Fruit fly (Drosophila melanogaster): Measurements from ENCODE around the gene Acp98AB.

The Acp98AB gene

dm6 chr3R:27688034-27688433 lies 6.6 kb upstream of the Acp98AB start, which contains the start of gene CG31055:
TSS of gene CG31055 (minus strand) at chr3R:27688134.
- no peak for TF ChIP-seq noc (tag; optimal IDR thresholded peaks at IDR 0.05)

DNA sequence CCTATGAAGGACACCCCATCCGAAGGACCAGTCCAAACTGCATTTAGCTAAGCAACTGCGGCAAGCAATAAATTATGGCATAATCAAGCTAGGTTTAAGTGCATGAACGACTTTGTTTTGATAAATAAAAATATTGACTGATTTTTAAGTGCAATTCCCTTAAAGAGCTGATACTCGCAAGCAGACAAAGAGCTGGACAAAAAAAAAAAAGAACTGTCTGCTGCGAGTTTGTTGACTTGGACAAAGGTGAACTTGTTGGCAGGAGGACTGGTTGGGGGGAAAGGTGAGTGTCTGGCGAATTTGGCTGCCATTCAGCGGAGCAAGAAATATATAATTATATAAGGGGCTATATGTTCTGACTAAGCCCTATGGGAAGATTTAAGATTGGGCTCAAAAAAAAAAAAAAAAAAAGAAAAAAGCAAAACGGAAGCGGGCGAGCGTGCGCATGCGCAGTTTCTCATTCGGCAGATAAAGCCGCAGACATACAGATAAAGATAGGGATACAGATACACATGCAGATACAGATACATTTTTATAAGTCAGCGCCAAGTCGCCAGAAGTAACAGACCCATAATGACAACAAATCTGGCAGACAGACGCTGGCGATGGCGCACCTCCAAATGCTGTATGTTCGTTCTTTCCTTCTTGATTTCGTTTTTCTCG lies 1.9 kb upstream of the Acp98AB start:
- no peak for TF ChIP-seq noc (tag; optimal IDR thresholded peaks at IDR 0.05)

DNA sequence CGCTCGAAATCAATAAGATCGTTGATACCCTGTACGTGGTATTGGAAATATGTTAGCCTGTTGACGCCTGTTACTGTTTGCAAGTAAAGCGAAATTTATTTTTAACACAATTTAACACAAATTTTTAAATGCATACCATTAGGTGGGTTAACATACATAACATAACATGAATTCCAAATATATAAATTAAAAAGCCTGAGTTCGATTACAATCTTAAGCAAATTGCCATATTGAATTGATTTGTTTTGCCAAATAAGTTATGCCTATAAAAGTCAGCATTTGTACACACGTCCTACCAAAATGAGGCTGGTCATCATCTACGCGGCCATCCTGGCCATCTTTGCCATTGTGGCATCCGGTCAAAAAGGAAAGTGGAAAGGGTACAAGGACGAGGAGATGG lies 665 bp upstream of the Acp98AB start, which contains the start of gene CG43319:
Gene CG43319 (plus strand): TSS at position 301 of the 400 bp plus-strand sequence.
- no peak for TF ChIP-seq noc (tag; optimal IDR thresholded peaks at IDR 0.05)

DNA sequence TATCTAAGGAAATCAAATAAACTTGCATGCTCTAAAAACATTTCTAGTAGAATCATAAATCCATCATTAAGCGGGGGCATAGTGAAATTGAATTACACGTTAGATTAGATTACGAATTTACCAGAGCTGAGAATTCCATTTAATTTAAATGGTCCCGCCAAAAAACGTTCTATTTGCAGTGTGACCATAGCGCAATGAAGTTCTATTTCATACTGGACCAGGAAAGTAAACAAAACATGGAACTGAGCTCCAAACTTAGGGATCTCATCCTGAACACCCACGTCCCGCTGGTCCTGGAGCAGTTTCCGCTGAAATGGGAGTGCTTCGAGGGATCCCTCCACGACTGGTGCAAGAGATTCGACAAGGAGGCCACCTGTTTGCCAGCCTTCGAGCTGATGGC lies 336 bp downstream of the Acp98AB start, which contains the start of gene HSPBAP1:
Gene HSPBAP1 (plus strand): TSS at position 217 of the 400 bp plus-strand sequence.
- TF ChIP-seq noc (tag; optimal IDR thresholded peaks at IDR 0.05): no peak

DNA sequence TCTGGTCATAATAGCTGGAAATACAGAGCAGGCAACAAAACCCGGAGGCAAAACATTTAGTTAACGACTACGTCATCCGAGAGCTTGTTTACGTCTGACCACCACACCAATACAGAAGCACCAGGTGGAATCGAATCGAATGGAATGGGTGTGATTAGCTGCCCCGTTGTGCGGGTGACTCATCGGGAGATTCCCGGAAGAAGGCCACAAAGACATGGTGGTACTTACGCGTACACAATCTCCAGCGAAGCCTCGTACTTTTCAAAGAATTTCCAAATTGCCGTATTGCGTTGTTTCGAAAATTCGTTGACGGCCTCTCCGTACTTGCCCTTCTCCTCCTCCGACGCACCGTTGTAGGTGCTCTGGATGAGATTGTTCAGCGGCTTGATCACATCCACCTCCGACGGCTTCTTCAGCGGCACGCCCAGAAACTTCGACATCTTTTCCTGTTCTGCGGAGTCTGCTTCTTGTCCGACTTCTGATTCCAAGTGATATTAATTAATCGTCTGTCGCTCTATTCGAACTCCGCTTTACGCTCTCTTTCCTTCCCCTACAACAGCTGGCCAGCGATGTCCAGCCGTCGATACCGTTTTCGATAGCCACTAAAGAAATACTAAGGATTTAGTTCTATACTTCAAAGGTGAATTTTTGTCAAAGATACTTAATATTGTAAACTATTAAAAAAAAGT lies 5.0 kb downstream of the Acp98AB start, which contains the start of gene ALiX:
Gene ALiX (minus strand): TSS at position 571 of the 689 bp plus-strand sequence.
- TF ChIP-seq noc (tag; optimal IDR thresholded peaks at IDR 0.05): no peak

dm6 chr3R:27700229-27700573 lies 5.5 kb downstream of the Acp98AB start, which contains the start of gene btz:
TSS of gene btz (plus strand) at chr3R:27700361.
- TF ChIP-seq noc (tag; optimal IDR thresholded peaks at IDR 0.05): no peak

DNA sequence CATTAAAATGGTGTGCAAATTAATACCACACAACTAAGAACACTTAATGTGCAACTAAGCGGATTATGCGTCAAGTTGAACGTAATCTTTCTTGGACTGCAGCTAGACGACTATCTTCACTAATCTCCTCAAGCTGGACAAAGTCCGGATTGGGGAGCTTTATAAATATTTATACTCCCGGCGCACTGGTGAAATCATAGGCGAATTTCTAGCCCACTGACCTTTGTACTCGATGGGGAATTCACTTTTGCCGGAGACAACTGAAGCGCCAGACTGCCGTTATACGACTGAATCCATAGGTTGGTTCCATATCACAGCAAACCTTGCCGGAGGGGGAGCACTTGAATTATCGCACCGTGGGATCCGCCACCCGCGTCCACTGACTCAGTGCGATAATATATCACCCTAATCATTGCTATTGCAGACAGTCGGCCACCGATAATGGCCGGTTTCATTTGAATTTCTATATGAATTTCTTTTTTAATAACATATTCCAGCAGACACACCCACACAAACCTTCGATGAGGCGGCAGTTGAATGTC lies 11.4 kb downstream of the Acp98AB start:
- TF ChIP-seq noc (tag; optimal IDR thresholded peaks at IDR 0.05): no peak

DNA sequence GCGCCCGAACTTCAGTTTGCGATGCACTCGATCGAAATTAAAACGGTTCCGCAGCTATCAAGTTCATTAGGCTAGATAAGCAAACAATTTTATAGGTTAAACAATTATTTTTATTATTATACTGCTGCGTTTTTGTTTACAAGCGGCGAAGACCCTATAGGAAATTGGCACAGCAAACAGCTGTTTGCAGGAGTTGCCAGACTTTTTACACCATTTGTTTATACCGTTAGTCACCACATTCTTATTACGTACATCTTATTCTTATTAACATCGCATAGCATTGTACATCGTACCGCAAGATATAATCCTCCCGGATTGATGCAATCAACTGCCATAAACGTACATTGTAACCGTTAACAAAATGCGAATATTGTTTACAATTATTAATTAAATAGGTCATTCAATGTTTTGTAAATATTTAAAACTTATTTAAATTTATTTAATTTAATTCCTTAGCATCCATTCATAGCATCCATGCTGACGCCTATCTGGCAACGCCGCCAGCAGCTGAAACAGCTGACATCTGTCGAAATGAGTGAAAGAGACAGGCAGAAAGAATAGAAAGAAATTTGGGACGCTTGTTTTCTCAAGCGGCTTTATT lies 12.0 kb downstream of the Acp98AB start, which contains the start of the genes CROT and CG12877:
Gene CROT (minus strand): TSS at position 171 of the 601 bp plus-strand sequence.
Gene CG12877 (plus strand): TSS at position 520 of the 601 bp plus-strand sequence.
- peak; percentile 73 for TF ChIP-seq noc (tag; optimal IDR thresholded peaks at IDR 0.05)

- no peak for TF ChIP-seq noc (tag; optimal IDR thresholded peaks at IDR 0.05)
Observed at dm6 chr3R:27736367-27737005, 41.8 kb downstream of the Acp98AB start, which contains the start of gene Ets98B. TSS of gene Ets98B (plus strand) at chr3R:27736538.

DNA sequence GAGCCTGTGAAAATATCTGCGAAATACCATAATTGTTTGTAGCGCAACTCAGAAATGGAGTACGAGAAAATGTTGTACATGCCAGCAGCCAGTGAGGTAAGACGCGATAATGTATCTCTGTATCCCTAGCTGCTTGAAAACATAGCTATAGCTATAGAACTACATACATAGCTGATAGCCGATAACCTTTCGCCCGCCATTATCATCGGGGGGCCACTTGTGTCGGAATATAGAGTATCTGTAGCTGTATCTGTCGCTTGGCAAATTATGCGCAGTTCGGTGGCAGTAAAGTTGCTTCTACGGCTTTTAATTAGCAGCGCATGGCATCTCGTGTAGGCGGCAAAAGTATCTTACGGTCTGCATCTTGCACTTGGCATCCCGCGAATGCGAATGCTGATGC lies 42.4 kb downstream of the Acp98AB start:
- no peak for TF ChIP-seq noc (tag; optimal IDR thresholded peaks at IDR 0.05)

DNA sequence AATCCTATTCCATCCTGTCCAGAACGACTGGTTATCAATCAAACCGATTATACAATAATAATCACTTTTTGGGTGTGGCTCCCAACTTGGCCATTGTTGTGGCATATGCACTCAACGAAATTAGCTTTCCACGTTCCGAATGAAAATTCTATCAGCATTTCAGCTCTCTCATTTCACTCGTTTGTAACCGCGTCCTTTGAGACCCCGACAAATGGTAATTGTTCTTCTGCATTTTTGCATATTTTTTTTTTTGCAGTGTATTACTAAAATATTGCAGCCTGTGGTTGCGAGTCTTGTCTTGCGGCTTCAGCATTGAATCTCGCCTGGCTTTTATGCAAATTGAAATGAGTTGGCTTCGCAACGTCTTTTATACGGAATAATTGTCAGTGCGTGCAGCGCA lies 43.6 kb downstream of the Acp98AB start:
- no peak for TF ChIP-seq noc (tag; optimal IDR thresholded peaks at IDR 0.05)

DNA sequence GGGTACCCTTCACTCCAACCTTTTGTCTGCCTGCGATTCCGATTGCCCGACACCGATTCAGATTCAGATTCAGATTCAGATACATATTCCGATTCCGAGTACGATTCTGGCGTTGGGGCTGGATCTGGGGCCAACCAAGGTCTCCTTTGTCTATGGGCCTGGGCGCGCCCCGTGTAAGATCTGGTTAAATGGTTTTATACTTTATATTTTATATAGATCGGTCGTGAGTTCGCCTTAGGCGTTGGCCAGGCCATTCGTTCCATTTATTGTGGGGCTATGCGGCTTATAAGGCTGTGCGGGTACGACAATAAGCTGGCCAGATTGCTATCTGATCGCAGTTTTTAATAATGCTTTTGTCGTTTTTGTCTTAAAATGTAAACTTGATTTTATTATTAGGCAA lies 45.3 kb downstream of the Acp98AB start:
- TF ChIP-seq noc (tag; optimal IDR thresholded peaks at IDR 0.05): no peak

DNA sequence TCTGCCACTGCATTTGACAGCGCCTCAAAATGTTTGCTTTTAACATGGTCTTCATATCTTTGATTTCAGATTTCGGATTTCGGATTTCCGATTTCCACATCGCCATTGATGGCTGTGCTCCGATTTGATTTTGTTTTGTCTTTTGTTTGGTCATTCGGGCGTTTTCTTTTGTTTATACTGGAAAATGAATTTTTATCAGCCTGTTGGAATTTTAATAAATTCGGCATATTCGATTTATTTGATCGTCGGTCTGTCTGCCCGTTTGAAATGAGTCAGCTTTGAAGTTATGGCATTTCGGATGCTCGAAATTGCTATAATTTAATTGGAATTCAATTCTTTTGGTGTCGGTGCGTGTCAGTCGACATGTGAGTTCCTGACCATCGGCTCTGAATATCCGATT lies 46.0 kb downstream of the Acp98AB start:
- no peak for TF ChIP-seq noc (tag; optimal IDR thresholded peaks at IDR 0.05)
